Worm (Caenorhabditis elegans) whole organism, mixed stage, embryonic: ENCODE data around the gene hsp-12.2.

Experiments used
- blmp-1 ChIP-seq: fragments of 150-350 bp; optimal IDR thresholded peaks from 2 replicates; lab custom pipeline; 2014; ENCODE audit warnings: missing biosample characterization, missing genetic modification characterization
- lsy-2 ChIP-seq: fragments of 150-350 bp; optimal IDR thresholded peaks from 2 replicates; lab custom pipeline; 2014; ENCODE audit warnings: missing biosample characterization, missing genetic modification characterization
- nhr-2 ChIP-seq: fragments of 150-350 bp; optimal IDR thresholded peaks from 2 replicates; lab custom pipeline; 2014; ENCODE audit warnings: missing biosample characterization, missing genetic modification characterization
- nhr-237 ChIP-seq: fragments of 150-350 bp; optimal IDR thresholded peaks from 2 replicates; lab custom pipeline; 2014; ENCODE audit warnings: missing biosample characterization, missing genetic modification characterization
- pha-4 ChIP-seq: fragments of 150-350 bp; optimal IDR thresholded peaks from 2 replicates; lab custom pipeline; 2018; ENCODE audit warnings: missing biosample characterization, missing genetic modification reagents, missing genetic modification characterization
- unc-62 ChIP-seq: fragments of 150-350 bp; optimal IDR thresholded peaks from 2 replicates; lab custom pipeline; 2014; ENCODE audit warnings: missing biosample characterization, missing genetic modification reagents, missing genetic modification characterization

DNA sequence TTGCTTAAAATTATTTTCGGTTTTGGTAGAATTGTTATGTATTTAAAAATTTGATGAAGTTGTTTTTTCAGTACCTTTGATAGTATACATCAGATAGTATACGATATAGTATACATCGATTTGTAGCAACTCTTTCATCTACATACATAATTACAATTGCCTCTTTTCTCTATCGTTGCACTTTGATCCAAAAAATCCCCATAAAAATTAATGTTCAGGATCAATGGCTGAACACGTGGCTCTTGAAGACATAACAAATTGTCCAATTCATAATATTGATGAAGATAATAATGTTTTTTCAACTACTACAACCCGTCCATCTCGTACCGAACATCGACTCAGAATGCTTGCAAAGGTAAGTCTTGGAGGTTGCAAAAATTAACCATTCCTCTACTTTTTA, 10.9 kb downstream of the hsp-12.2 start, which contains the start of gene D2007.2:
- TF ChIP-seq unc-62 (GFP tag; lab: Kevin White, UChicago) (no peak), pha-4 (tag; lab: Kevin White, UChicago) (no peak), blmp-1 (tag; lab: Kevin White, UChicago) (no peak), nhr-2 (tag; lab: Kevin White, UChicago) (no peak), nhr-237 (tag; lab: Kevin White, UChicago) (no peak), lsy-2 (no peak)
